Worm (Caenorhabditis elegans): Measurements from ENCODE around the gene C07G3.10.
"Not testable (repeated sequence)": the region's sequence is repeated elsewhere in the genome, so short reads cannot be mapped to it uniquely, and the experiment has no call there.

C07G3.10 gene

ce11 chrV:3505745-3506144, 3.6 kb downstream of the C07G3.10 start:
- peak; percentile 25 for TF ChIP-seq sma-3 (GFP tag; optimal IDR thresholded peaks at IDR 0.05)
- no peak for TF ChIP-seq sem-4 (tag; optimal IDR thresholded peaks at IDR 0.05)
- no peak for TF ChIP-seq ceh-16 (tag; optimal IDR thresholded peaks at IDR 0.05)
- peak; percentile 79 for TF ChIP-seq sma-9 (GFP tag; optimal IDR thresholded peaks at IDR 0.05)
- no peak for TF ChIP-seq sma-9 (tag; optimal IDR thresholded peaks at IDR 0.05)
- no peak for TF ChIP-seq Y55F3AM.14 (GFP tag; optimal IDR thresholded peaks at IDR 0.05)
- peak; percentile 77 for TF ChIP-seq fos-1 (tag; optimal IDR thresholded peaks at IDR 0.05)
- no peak for TF ChIP-seq R02D3.7 (tag; optimal IDR thresholded peaks at IDR 0.05)
- TF ChIP-seq crh-2 (tag; optimal IDR thresholded peaks at IDR 0.05): peak; percentile 64
- peak; percentile 70 for TF ChIP-seq blmp-1 (tag; optimal IDR thresholded peaks at IDR 0.05; ENCODE audit: insufficient read depth)
- peak; percentile 20 for TF ChIP-seq gmeb-1 (tag; optimal IDR thresholded peaks at IDR 0.05)
- no peak for TF ChIP-seq alr-1 (tag; optimal IDR thresholded peaks at IDR 0.05)
- no peak for TF ChIP-seq elt-1 (tag; optimal IDR thresholded peaks at IDR 0.05)
- no peak for TF ChIP-seq nhr-21 (tag; optimal IDR thresholded peaks at IDR 0.05)

ce11 chrV:3506252-3506651, 4.1 kb downstream of the C07G3.10 start, which contains the start of gene ugt-64:
Gene ugt-64, minus strand, starts transcription at chrV:3506352.
- not testable (repeated sequence) for TF ChIP-seq unc-39, ceh-16, ztf-11 (tag; optimal IDR thresholded peaks at IDR 0.05)

ce11 chrV:3507691-3508090, 5.6 kb downstream of the C07G3.10 start, which contains the start of gene str-225:
Gene str-225, plus strand, starts transcription at chrV:3507822.
- TF ChIP-seq dmd-4 (tag; optimal IDR thresholded peaks at IDR 0.05): no peak
- no peak for TF ChIP-seq mbf-1 (tag; optimal IDR thresholded peaks at IDR 0.05)
- TF ChIP-seq unc-55 (GFP tag; optimal IDR thresholded peaks at IDR 0.05): no peak
- TF ChIP-seq nhr-25 (tag; optimal IDR thresholded peaks at IDR 0.05): no peak
- no peak for TF ChIP-seq ztf-1 (GFP tag; conservative IDR thresholded peaks at IDR 0.05)
- no peak for TF ChIP-seq nhr-6 (tag; optimal IDR thresholded peaks at IDR 0.05)
- no peak for TF ChIP-seq ZK546.5 (tag; optimal IDR thresholded peaks at IDR 0.05)
- TF ChIP-seq Y55F3AM.14 (GFP tag; optimal IDR thresholded peaks at IDR 0.05): no peak
- TF ChIP-seq R02D3.7 (tag; optimal IDR thresholded peaks at IDR 0.05): no peak
- no peak for TF ChIP-seq sma-9 (GFP tag; optimal IDR thresholded peaks at IDR 0.05)
- no peak for TF ChIP-seq sma-9 (tag; optimal IDR thresholded peaks at IDR 0.05)
- TF ChIP-seq crh-2 (tag; optimal IDR thresholded peaks at IDR 0.05): no peak
- no peak for TF ChIP-seq peb-1 (tag; optimal IDR thresholded peaks at IDR 0.05)
- no peak for TF ChIP-seq lin-11 (tag; optimal IDR thresholded peaks at IDR 0.05)
- TF ChIP-seq ztf-4 (tag; optimal IDR thresholded peaks at IDR 0.05): no peak
- no peak for TF ChIP-seq nhr-11 (tag; optimal IDR thresholded peaks at IDR 0.05)

- no peak for TF ChIP-seq snpc-4 (tag; optimal IDR thresholded peaks at IDR 0.05)
- TF ChIP-seq ztf-4 (tag; optimal IDR thresholded peaks at IDR 0.05): no peak
- TF ChIP-seq mab-5 (tag; optimal IDR thresholded peaks at IDR 0.05): no peak
- no peak for TF ChIP-seq gmeb-1 (tag; optimal IDR thresholded peaks at IDR 0.05)
- TF ChIP-seq aly-2 (tag; optimal IDR thresholded peaks at IDR 0.05): no peak
- no peak for TF ChIP-seq blmp-1 (tag; optimal IDR thresholded peaks at IDR 0.05; ENCODE audit: insufficient read depth)
- no peak for TF ChIP-seq nhr-12 (tag; optimal IDR thresholded peaks at IDR 0.05)
Observed at ce11 chrV:3509878-3510277, 7.8 kb downstream of the C07G3.10 start, which contains the start of gene str-228. Gene str-228, plus strand, starts transcription at chrV:3510178.

ce11 chrV:3512381-3512780, 10.3 kb downstream of the C07G3.10 start, which contains the start of gene str-226:
Gene str-226, plus strand, starts transcription at chrV:3512681.
- no peak for TF ChIP-seq unc-39 (tag; optimal IDR thresholded peaks at IDR 0.05)
- no peak for TF ChIP-seq ztf-4 (tag; optimal IDR thresholded peaks at IDR 0.05)
- no peak for TF ChIP-seq R02D3.7 (tag; optimal IDR thresholded peaks at IDR 0.05)
- no peak for TF ChIP-seq ZK546.5 (tag; optimal IDR thresholded peaks at IDR 0.05)
- no peak for TF ChIP-seq sma-9 (GFP tag; optimal IDR thresholded peaks at IDR 0.05)
- TF ChIP-seq sma-9 (tag; optimal IDR thresholded peaks at IDR 0.05): no peak

DNA sequence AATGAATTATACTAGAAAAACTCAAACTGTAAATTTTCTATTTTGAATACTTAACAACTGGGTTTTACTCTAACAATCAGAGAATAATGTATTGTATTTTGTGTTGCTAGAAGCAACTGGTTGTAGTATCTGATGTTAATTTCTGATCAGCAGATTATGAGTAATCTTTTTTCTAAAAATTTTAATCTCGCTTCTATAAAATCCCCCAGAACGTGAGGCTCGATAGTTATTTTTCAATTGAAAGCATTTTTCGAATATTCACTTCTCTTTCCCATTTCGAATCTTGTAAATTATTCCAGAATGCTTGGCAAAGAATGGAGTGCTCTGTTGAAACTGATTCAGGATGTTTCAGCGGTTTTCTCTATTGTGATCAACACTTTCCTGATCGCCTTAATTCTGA, 15.8 kb downstream of the C07G3.10 start, which contains the start of gene str-227:
str-227 (plus strand) TSS at position 301 of the 400 bp plus-strand sequence.
- TF ChIP-seq nhr-25 (tag; optimal IDR thresholded peaks at IDR 0.05): no peak
- no peak for TF ChIP-seq egl-27 (tag; optimal IDR thresholded peaks at IDR 0.05)
- TF ChIP-seq crh-2 (tag; optimal IDR thresholded peaks at IDR 0.05): no peak
- no peak for TF ChIP-seq sma-9 (GFP tag; optimal IDR thresholded peaks at IDR 0.05)
- TF ChIP-seq sma-9 (tag; optimal IDR thresholded peaks at IDR 0.05): no peak
- no peak for TF ChIP-seq ama-1 (optimal IDR thresholded peaks at IDR 0.05)
- TF ChIP-seq ztf-11 (tag; optimal IDR thresholded peaks at IDR 0.05): no peak
- TF ChIP-seq sma-3 (GFP tag; optimal IDR thresholded peaks at IDR 0.05): no peak
- no peak for TF ChIP-seq ZK546.5 (tag; optimal IDR thresholded peaks at IDR 0.05)
- no peak for TF ChIP-seq elt-1 (tag; optimal IDR thresholded peaks at IDR 0.05)
- no peak for TF ChIP-seq nhr-11 (tag; optimal IDR thresholded peaks at IDR 0.05)
- no peak for TF ChIP-seq C34F6.9 (tag; optimal IDR thresholded peaks at IDR 0.05)
- no peak for TF ChIP-seq lin-11 (tag; optimal IDR thresholded peaks at IDR 0.05)
- TF ChIP-seq peb-1 (tag; optimal IDR thresholded peaks at IDR 0.05): no peak
- TF ChIP-seq mdl-1 (tag; optimal IDR thresholded peaks at IDR 0.05): no peak
- TF ChIP-seq lsy-2 (tag; optimal IDR thresholded peaks at IDR 0.05): no peak
- no peak for TF ChIP-seq blmp-1 (tag; optimal IDR thresholded peaks at IDR 0.05; ENCODE audit: insufficient read depth)
- TF ChIP-seq skn-1 (tag; optimal IDR thresholded peaks at IDR 0.05): no peak
- TF ChIP-seq aly-2 (tag; optimal IDR thresholded peaks at IDR 0.05): no peak
- TF ChIP-seq F13H6.1 (tag; optimal IDR thresholded peaks at IDR 0.05): no peak
